Worm (Caenorhabditis elegans): Measurements from ENCODE around the gene srx-92.
"Not testable (repeated sequence)": the region's sequence is repeated elsewhere in the genome, so short reads cannot be mapped to it uniquely, and the experiment has no call there.

ce11 chrV:7337218-7337617 is 12.0 kb upstream of the srx-92 start, which contains the start of gene F10G2.7:
- TF ChIP-seq aly-2, elt-3 (tag; optimal IDR thresholded peaks at IDR 0.05): not testable (repeated sequence)
